Fruit fly (Drosophila melanogaster) whole organism, embryonic: ENCODE measurements around the gene CG7966.

ENCODE experiments used
- C15 ChIP-seq: fragments of 200-800 bp; sonication (Bioruptor generic); IDR thresholded peaks from 3 replicates; pipeline ENCODE4 v1.3.6; 2022; ENCODE audit warnings: missing biosample characterization, missing genetic modification characterization
- CG10147 ChIP-seq: fragments of 200-800 bp; sonication (Bioruptor generic); optimal IDR thresholded peaks from 2 replicates; lab custom pipeline; 2019; ENCODE audit warnings: missing biosample characterization, mild to moderate bottlenecking, missing genetic modification characterization, moderate library complexity
- CG11247 ChIP-seq: fragments of 200-800 bp; sonication (Bioruptor generic); IDR thresholded peaks from 2 replicates; pipeline ENCODE4 v1.3.6; 2022; ENCODE audit warnings: missing biosample characterization, missing genetic modification characterization
- CG12104 ChIP-seq: fragments of 200-800 bp; sonication (Bioruptor generic); optimal IDR thresholded peaks from 3 replicates; lab custom pipeline; 2016; ENCODE audit warnings: missing biosample characterization, missing genetic modification characterization
- CG12659 ChIP-seq: fragments of 200-800 bp; sonication (Bioruptor generic); optimal IDR thresholded peaks from 3 replicates; lab custom pipeline; 2017; ENCODE audit warnings: mild to moderate bottlenecking, missing biosample characterization, missing genetic modification reagents, missing genetic modification characterization
- CG13123 ChIP-seq: fragments of 200-800 bp; sonication (Bioruptor generic); optimal IDR thresholded peaks from 2 replicates; lab custom pipeline; 2016; ENCODE audit warnings: missing biosample characterization, missing genetic modification characterization
- CG14667 ChIP-seq: fragments of 200-800 bp; sonication (Bioruptor generic); IDR thresholded peaks from 2 replicates; pipeline ENCODE4 v1.3.6; 2022; ENCODE audit warnings: missing biosample characterization, missing genetic modification characterization
- CG1603 ChIP-seq: fragments of 200-800 bp; sonication (Bioruptor generic); optimal IDR thresholded peaks from 2 replicates; lab custom pipeline; 2019; ENCODE audit warnings: missing biosample characterization, mild to moderate bottlenecking, missing genetic modification characterization, moderate library complexity
- CG1647 ChIP-seq: fragments of 200-800 bp; sonication (Bioruptor generic); optimal IDR thresholded peaks from 3 replicates; lab custom pipeline; 2016; ENCODE audit warnings: missing biosample characterization, missing genetic modification characterization
- CG17359 ChIP-seq: fragments of 200-800 bp; sonication (Bioruptor generic); optimal IDR thresholded peaks from 3 replicates; lab custom pipeline; 2018; ENCODE audit warnings: missing biosample characterization, mild to moderate bottlenecking, missing genetic modification characterization, moderate library complexity
- CG17361 ChIP-seq: fragments of 200-800 bp; sonication (Bioruptor generic); IDR thresholded peaks from 3 replicates; pipeline ENCODE4 v1.3.6; 2022; ENCODE audit warnings: missing biosample characterization, missing genetic modification characterization
- CG2199 ChIP-seq: fragments of 200-800 bp; sonication (Bioruptor generic); IDR thresholded peaks from 3 replicates; pipeline ENCODE4 v1.3.6; 2022; ENCODE audit warnings: missing biosample characterization, missing genetic modification characterization
- CG2875 ChIP-seq: fragments of 200-800 bp; sonication (Bioruptor generic); optimal IDR thresholded peaks from 2 replicates; lab custom pipeline; 2017; ENCODE audit warnings: missing biosample characterization, mild to moderate bottlenecking, missing genetic modification characterization, missing genetic modification reagents
- CG30431 ChIP-seq: fragments of 200-800 bp; sonication (Bioruptor generic); optimal IDR thresholded peaks from 2 replicates; lab custom pipeline; 2017; ENCODE audit warnings: missing biosample characterization, missing genetic modification characterization
- CG32772 ChIP-seq: fragments of 200-800 bp; sonication (Bioruptor generic); IDR thresholded peaks from 2 replicates; pipeline ENCODE4 v1.3.6; 2022; ENCODE audit warnings: missing biosample characterization, missing genetic modification characterization
- CG6254 ChIP-seq: fragments of 200-800 bp; sonication (Bioruptor generic); optimal IDR thresholded peaks from 3 replicates; lab custom pipeline; 2017; ENCODE audit warnings: mild to moderate bottlenecking, missing biosample characterization, missing genetic modification reagents, missing genetic modification characterization
- CG6654 ChIP-seq: fragments of 200-800 bp; sonication (Bioruptor generic); optimal IDR thresholded peaks from 2 replicates; lab custom pipeline; 2017; ENCODE audit warnings: missing biosample characterization, mild to moderate bottlenecking, missing genetic modification characterization
- CG7839 ChIP-seq: fragments of 200-800 bp; sonication (Bioruptor generic); optimal IDR thresholded peaks from 3 replicates; lab custom pipeline; 2018; ENCODE audit warnings: missing biosample characterization, mild to moderate bottlenecking, missing genetic modification characterization, moderate library complexity
- CG8281 ChIP-seq: fragments of 200-800 bp; sonication (Bioruptor generic); optimal IDR thresholded peaks from 2 replicates; lab custom pipeline; 2018; ENCODE audit warnings: missing biosample characterization, mild to moderate bottlenecking, missing genetic modification characterization, moderate library complexity
- CG8765 ChIP-seq: fragments of 200-800 bp; sonication (Bioruptor generic); IDR thresholded peaks from 2 replicates; pipeline ENCODE4 v1.3.6; 2022; ENCODE audit warnings: missing biosample characterization, missing genetic modification characterization
- CTCF ChIP-seq: fragments of 200-800 bp; sonication (Bioruptor generic); optimal IDR thresholded peaks from 2 replicates; lab custom pipeline; 2017; ENCODE audit warnings: missing biosample characterization, mild to moderate bottlenecking, missing genetic modification characterization, moderate library complexity
- E2f1 ChIP-seq: fragments of 200-800 bp; sonication (Bioruptor generic); IDR thresholded peaks from 2 replicates; pipeline ENCODE4 v1.3.6; 2022; ENCODE audit warnings: missing biosample characterization, missing genetic modification characterization
- ERR ChIP-seq: fragments of 200-800 bp; sonication (Bioruptor generic); optimal IDR thresholded peaks from 2 replicates; lab custom pipeline; 2016; ENCODE audit warnings: missing biosample characterization, missing genetic modification characterization
- Hr51 ChIP-seq, 2 experiments: fragments of 200-800 bp; sonication (Bioruptor generic); optimal IDR thresholded peaks; 2 replicates in 1 of 2; 3 replicates in 1 of 2; lab custom pipeline; 2016 to 2018; ENCODE audit warnings: missing biosample characterization in 2 of 2, missing genetic modification characterization in 2 of 2, mild to moderate bottlenecking in 1 of 2, moderate library complexity in 1 of 2
- Max ChIP-seq: fragments of 200-800 bp; sonication (Bioruptor generic); optimal IDR thresholded peaks from 2 replicates; lab custom pipeline; 2016; ENCODE audit warnings: missing biosample characterization, mild to moderate bottlenecking, missing genetic modification characterization
- Mes4 ChIP-seq: fragments of 200-800 bp; sonication (Bioruptor generic); optimal IDR thresholded peaks from 2 replicates; lab custom pipeline; 2016; ENCODE audit warnings: missing biosample characterization, missing genetic modification characterization
- Nf-YB ChIP-seq: fragments of 200-800 bp; sonication (Bioruptor generic); optimal IDR thresholded peaks from 3 replicates; lab custom pipeline; 2019; ENCODE audit warnings: missing biosample characterization, mild to moderate bottlenecking, missing genetic modification characterization, moderate library complexity
- Oaz ChIP-seq: fragments of 200-800 bp; sonication (Bioruptor generic); IDR thresholded peaks from 2 replicates; pipeline ENCODE4 v1.3.6; 2022; ENCODE audit warnings: missing biosample characterization, missing genetic modification characterization
- Pdp1 ChIP-seq, 2 experiments: fragments of 200-800 bp; sonication (Bioruptor generic); optimal IDR thresholded peaks; 3 replicates each; lab custom pipeline; 2016; ENCODE audit warnings: missing biosample characterization in 2 of 2, missing genetic modification characterization in 2 of 2, mild to moderate bottlenecking in 1 of 2, moderate library complexity in 1 of 2
- cg ChIP-seq: fragments of 200-800 bp; sonication (Bioruptor generic); optimal IDR thresholded peaks from 3 replicates; lab custom pipeline; 2019; ENCODE audit warnings: missing biosample characterization, mild to moderate bottlenecking, missing genetic modification characterization, moderate library complexity
- chn ChIP-seq: fragments of 200-800 bp; sonication (Bioruptor generic); optimal IDR thresholded peaks from 2 replicates; lab custom pipeline; 2016; ENCODE audit warnings: missing biosample characterization, missing genetic modification characterization
- cwo ChIP-seq: fragments of 200-800 bp; sonication (Bioruptor generic); optimal IDR thresholded peaks from 3 replicates; lab custom pipeline; 2017; ENCODE audit warnings: missing biosample characterization, missing genetic modification characterization, mild to moderate bottlenecking, moderate library complexity, missing genetic modification reagents
- danr ChIP-seq: fragments of 200-800 bp; sonication (Bioruptor generic); IDR thresholded peaks from 2 replicates; pipeline ENCODE4 v1.3.6; 2022; ENCODE audit warnings: missing biosample characterization, missing genetic modification characterization
- dpn ChIP-seq, 2 experiments: fragments of 200-800 bp; sonication (Bioruptor generic); optimal IDR thresholded peaks; 3 replicates each; lab custom pipeline; 2016; ENCODE audit warnings: missing biosample characterization in 2 of 2, missing genetic modification characterization in 2 of 2
- emc ChIP-seq: fragments of 200-800 bp; sonication (Bioruptor generic); optimal IDR thresholded peaks from 2 replicates; lab custom pipeline; 2016; ENCODE audit warnings: missing biosample characterization, missing genetic modification characterization
- fd102C ChIP-seq: fragments of 200-800 bp; sonication (Bioruptor generic); optimal IDR thresholded peaks from 2 replicates; lab custom pipeline; 2018; ENCODE audit warnings: missing biosample characterization, mild to moderate bottlenecking, missing genetic modification characterization, moderate library complexity
- fu2 ChIP-seq: fragments of 200-800 bp; sonication (Bioruptor generic); optimal IDR thresholded peaks from 2 replicates; lab custom pipeline; 2016; ENCODE audit warnings: missing biosample characterization, missing genetic modification characterization
- gsb-n ChIP-seq: fragments of 200-800 bp; sonication (Bioruptor generic); optimal IDR thresholded peaks from 3 replicates; lab custom pipeline; 2018; ENCODE audit warnings: missing biosample characterization, mild to moderate bottlenecking, missing genetic modification characterization
- maf-S ChIP-seq: fragments of 200-800 bp; sonication (Bioruptor generic); optimal IDR thresholded peaks from 2 replicates; lab custom pipeline; 2016; ENCODE audit warnings: missing biosample characterization, missing genetic modification characterization
- oc ChIP-seq: fragments of 200-800 bp; sonication (Bioruptor generic); optimal IDR thresholded peaks from 2 replicates; lab custom pipeline; 2018; ENCODE audit warnings: missing biosample characterization, mild to moderate bottlenecking, missing genetic modification characterization, moderate library complexity
- otp ChIP-seq: fragments of 200-800 bp; sonication (Bioruptor generic); IDR thresholded peaks from 3 replicates; pipeline ENCODE4, ENCODE4 v1.3.6; 2022; ENCODE audit warnings: missing biosample characterization, missing genetic modification characterization
- pfk ChIP-seq: fragments of 200-800 bp; sonication (Bioruptor generic); optimal IDR thresholded peaks from 2 replicates; lab custom pipeline; 2018; ENCODE audit warnings: missing biosample characterization, mild to moderate bottlenecking, missing genetic modification characterization, moderate library complexity
- salm ChIP-seq: fragments of 200-800 bp; sonication (Bioruptor generic); optimal IDR thresholded peaks from 2 replicates; lab custom pipeline; 2018; ENCODE audit warnings: missing biosample characterization, mild to moderate bottlenecking, missing genetic modification characterization
- sc ChIP-seq, 3 experiments: fragments of >200 bp in 2 of 3; fragments of 200-800 bp in 1 of 3; sonication (Bioruptor generic) in 1 of 3; optimal IDR thresholded peaks; 2 replicates in 2 of 3; 3 replicates in 1 of 3; lab custom pipeline; 2017; ENCODE audit warnings: mild to moderate bottlenecking in 1 of 3, missing biosample characterization in 1 of 3, missing genetic modification characterization in 1 of 3, missing genetic modification reagents in 1 of 3
- stc ChIP-seq: fragments of 200-800 bp; sonication (Bioruptor generic); IDR thresholded peaks from 2 replicates; pipeline ENCODE4 v1.3.6; 2022; ENCODE audit warnings: missing biosample characterization, missing genetic modification characterization
- toy ChIP-seq: fragments of 200-800 bp; sonication (Bioruptor generic); IDR thresholded peaks from 2 replicates; pipeline ENCODE4 v1.3.6; 2022; ENCODE audit warnings: missing biosample characterization, missing genetic modification characterization
- trh ChIP-seq: fragments of 200-800 bp; sonication (Bioruptor generic); optimal IDR thresholded peaks from 2 replicates; lab custom pipeline; 2016; ENCODE audit warnings: missing biosample characterization, missing genetic modification characterization
- usp ChIP-seq: fragments of >200 bp; optimal IDR thresholded peaks from 2 replicates; lab custom pipeline; 2017; ENCODE audit warnings: missing biosample characterization, missing genetic modification characterization
- vvl ChIP-seq: fragments of 200-800 bp; sonication (Bioruptor generic); IDR thresholded peaks from 2 replicates; pipeline ENCODE4 v1.3.6; 2022; ENCODE audit warnings: missing biosample characterization, missing genetic modification characterization
- zen2 ChIP-seq: fragments of 200-800 bp; sonication (Bioruptor generic); IDR thresholded peaks from 3 replicates; pipeline ENCODE4 v1.3.6; 2022; ENCODE audit warnings: missing biosample characterization, missing genetic modification characterization; ENCODE audit not compliant: partially characterized antibody

The CG7966 gene

DNA sequence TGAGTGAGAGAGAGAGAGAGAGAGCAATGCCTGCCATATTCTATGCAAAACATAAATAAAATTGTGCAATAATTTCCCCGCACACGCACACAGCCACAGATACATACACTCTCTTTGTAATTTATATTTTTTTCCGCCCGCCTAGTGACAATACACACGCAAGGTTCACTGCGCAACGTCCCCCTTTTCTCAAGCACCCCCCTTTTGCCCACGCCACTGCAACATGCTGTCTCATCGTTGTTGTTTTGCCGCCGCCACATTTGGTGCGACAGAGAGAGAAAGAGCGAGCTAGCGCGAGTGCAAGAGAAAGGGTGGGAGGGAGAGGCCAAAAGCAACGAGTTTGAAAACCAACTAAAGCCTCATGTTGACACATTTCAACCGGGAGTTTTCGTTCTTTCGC lies 38.9 kb downstream of the CG7966 start (continued):
- TF ChIP-seq trh: peak; percentile 23
- TF ChIP-seq Nf-YB (GFP tag; lab: Kevin White, UChicago): peak; percentile 23
- TF ChIP-seq CG17361: no peak
- peak; percentile 26 for TF ChIP-seq CG12659 (GFP tag; lab: Kevin White, UChicago)
- TF ChIP-seq Max (GFP tag; lab: Kevin White, UChicago): peak; percentile 30
- peak; percentile 41; the same call in 1 of the 2 replicates for TF ChIP-seq stc (GFP tag; lab: Robert Waterston, UW)
- no peak for TF ChIP-seq CG13123 (GFP tag; lab: Kevin White, UChicago)
- peak; percentile 43 for TF ChIP-seq CG10147 (GFP tag; lab: Kevin White, UChicago)
- TF ChIP-seq CG12104: peak; percentile 27
- TF ChIP-seq cg (GFP tag; lab: Kevin White, UChicago): peak; percentile 77
- peak; percentile 53 for TF ChIP-seq fu2 (GFP tag; lab: Kevin White, UChicago)
- peak; percentile 1 for TF ChIP-seq CG30431 (GFP tag; lab: Kevin White, UChicago)
- TF ChIP-seq CG2875 (GFP tag; lab: Kevin White, UChicago): no peak
- peak; percentile 65 for TF ChIP-seq CG17359 (tag; lab: Kevin White, UChicago)
- no peak for TF ChIP-seq CTCF (GFP tag; lab: Kevin White, UChicago)
- no peak for TF ChIP-seq salm (tag; lab: Kevin White, UChicago)
- TF ChIP-seq oc: peak; percentile 58
- TF ChIP-seq CG2199 (GFP tag; lab: Robert Waterston, UW): peak; percentile 76; the same call in 1 of the 3 replicates
- no peak for TF ChIP-seq CG6254 (GFP tag; lab: Kevin White, UChicago)
- TF ChIP-seq CG8765: peak; percentile 60; the same call in 1 of the 2 replicates
- TF ChIP-seq CG7839: peak; percentile 56
- peak; percentile 1 for TF ChIP-seq pfk
- peak; percentile 66 for TF ChIP-seq CG1647 (GFP tag; lab: Kevin White, UChicago)
- TF ChIP-seq chn: peak; percentile 72
- peak; percentile 58 for TF ChIP-seq E2f1 (GFP tag; lab: Robert Waterston, UW)
- TF ChIP-seq otp (GFP tag; lab: Robert Waterston, UW): peak; percentile 66; the same call in 1 of the 3 replicates
- no peak for TF ChIP-seq C15 (GFP tag; lab: Robert Waterston, UW)
- TF ChIP-seq CG14667 (GFP tag; lab: Robert Waterston, UW): peak; percentile 38; the same call in 1 of the 2 replicates
- no peak for TF ChIP-seq emc (GFP tag; lab: Kevin White, UChicago)
- TF ChIP-seq CG1603 (tag; lab: Kevin White, UChicago): peak; percentile 72
- TF ChIP-seq dpn (GFP tag; optimal IDR thresholded peaks at IDR 0.05; lab: Kevin White, UChicago): peak; percentile 73 to 75
- TF ChIP-seq vvl (GFP tag; lab: Robert Waterston, UW): peak; percentile 84
- TF ChIP-seq Hr51 (GFP tag; optimal IDR thresholded peaks at IDR 0.05; lab: Kevin White, UChicago): peak; percentile 52 to 69
- peak; percentile 50 for TF ChIP-seq Mes4
- peak; percentile 14 for TF ChIP-seq gsb-n
- peak; percentile 72 for TF ChIP-seq CG32772 (GFP tag; lab: Robert Waterston, UW)
- TF ChIP-seq CG6654 (GFP tag; lab: Kevin White, UChicago): no peak
- TF ChIP-seq fd102C: no peak
- no peak for TF ChIP-seq usp (GFP tag; lab: Kevin White, UChicago)
- peak; percentile 58 for TF ChIP-seq ERR
- no peak for TF ChIP-seq danr (GFP tag; lab: Robert Waterston, UW)
- peak; percentile 73 for TF ChIP-seq cwo
- TF ChIP-seq CG8281: no peak
- TF ChIP-seq Oaz (GFP tag; lab: Robert Waterston, UW): peak; percentile 41; the same call in 1 of the 2 replicates
- no peak for TF ChIP-seq zen2 (GFP tag; lab: Robert Waterston, UW)
- TF ChIP-seq sc (optimal IDR thresholded peaks at IDR 0.05; lab: Kevin White, UChicago): no peak
- no peak for TF ChIP-seq sc (GFP tag; optimal IDR thresholded peaks at IDR 0.05; lab: Kevin White, UChicago)
- peak; percentile 64 for TF ChIP-seq maf-S (GFP tag; lab: Kevin White, UChicago)
- peak; percentile 65 for TF ChIP-seq CG11247 (GFP tag; lab: Robert Waterston, UW)
- peak; percentile 51 to 79 for TF ChIP-seq Pdp1 (GFP tag; optimal IDR thresholded peaks at IDR 0.05; lab: Kevin White, UChicago)
- TF ChIP-seq toy (GFP tag; lab: Robert Waterston, UW): 0 out of 2 replicates have a peak, but pooled peaks have one; percentile 13
